Fruit fly (Drosophila melanogaster) whole organism, embryonic: Measurements from ENCODE around the gene Rab9Fb.

Experiments
- CG11695 ChIP-seq: fragments of 200-800 bp; sonication (Bioruptor generic); IDR thresholded peaks from 3 replicates; pipeline ENCODE4 v1.3.6; 2022; ENCODE audit warnings: missing biosample characterization, missing genetic modification characterization
- CG12391 ChIP-seq: fragments of 200-800 bp; sonication (Bioruptor generic); optimal IDR thresholded peaks from 3 replicates; lab custom pipeline; 2018; ENCODE audit warnings: missing biosample characterization, mild to moderate bottlenecking, missing genetic modification characterization, moderate library complexity
- CG17328 ChIP-seq: fragments of 200-800 bp; sonication (Bioruptor generic); IDR thresholded peaks from 2 replicates; pipeline ENCODE4 v1.3.6; 2022; ENCODE audit warnings: missing biosample characterization, missing genetic modification characterization
- CG17568 ChIP-seq: fragments of 200-800 bp; sonication (Bioruptor generic); optimal IDR thresholded peaks from 2 replicates; lab custom pipeline; 2018; ENCODE audit warnings: missing biosample characterization, mild to moderate bottlenecking, missing genetic modification characterization, moderate library complexity
- CG17829 ChIP-seq: fragments of 200-800 bp; optimal IDR thresholded peaks from 2 replicates; lab custom pipeline; 2019; ENCODE audit warnings: missing biosample characterization, mild to moderate bottlenecking, missing genetic modification characterization, moderate library complexity
- CG17912 ChIP-seq: fragments of 200-800 bp; sonication (Bioruptor generic); optimal IDR thresholded peaks from 2 replicates; lab custom pipeline; 2018; ENCODE audit warnings: missing biosample characterization, mild to moderate bottlenecking, missing genetic modification characterization
- CG1832 ChIP-seq: fragments of 200-800 bp; sonication (Bioruptor generic); optimal IDR thresholded peaks from 2 replicates; lab custom pipeline; 2017; ENCODE audit warnings: missing biosample characterization, mild to moderate bottlenecking, missing genetic modification characterization, inconsistent platforms
- CG18476 ChIP-seq: fragments of 200-800 bp; sonication (Bioruptor generic); optimal IDR thresholded peaks from 2 replicates; lab custom pipeline; 2016; ENCODE audit warnings: missing biosample characterization, mild to moderate bottlenecking, missing genetic modification characterization
- CG4328 ChIP-seq: fragments of 200-800 bp; sonication (Bioruptor generic); optimal IDR thresholded peaks from 3 replicates; lab custom pipeline; 2017; ENCODE audit warnings: missing biosample characterization, missing genetic modification reagents, missing genetic modification characterization
- CG5245 ChIP-seq: fragments of 200-800 bp; sonication (Bioruptor generic); optimal IDR thresholded peaks from 3 replicates; lab custom pipeline; 2016; ENCODE audit warnings: missing biosample characterization, missing genetic modification characterization
- CG7745 ChIP-seq: fragments of 200-800 bp; sonication (Bioruptor generic); optimal IDR thresholded peaks from 2 replicates; lab custom pipeline; 2018; ENCODE audit warnings: missing biosample characterization, mild to moderate bottlenecking, missing genetic modification characterization, moderate library complexity
- CG9876 ChIP-seq: fragments of 200-800 bp; sonication (Bioruptor generic); optimal IDR thresholded peaks from 2 replicates; lab custom pipeline; 2016; ENCODE audit warnings: missing biosample characterization, missing genetic modification characterization
- CrebB ChIP-seq: fragments of 200-800 bp; sonication (Bioruptor generic); optimal IDR thresholded peaks from 3 replicates; lab custom pipeline; 2018; ENCODE audit warnings: missing biosample characterization, mild to moderate bottlenecking, missing genetic modification characterization
- Drgx ChIP-seq: fragments of 200-800 bp; sonication (Bioruptor generic); IDR thresholded peaks from 2 replicates; pipeline ENCODE4 v1.3.6; 2022; ENCODE audit warnings: missing biosample characterization, missing genetic modification characterization
- MTF-1 ChIP-seq: fragments of 200-800 bp; sonication (Bioruptor generic); optimal IDR thresholded peaks from 2 replicates; lab custom pipeline; 2018; ENCODE audit warnings: missing biosample characterization, mild to moderate bottlenecking, missing genetic modification characterization, borderline replicate concordance
- Mrtf ChIP-seq: fragments of 200-800 bp; sonication (Bioruptor generic); IDR thresholded peaks from 3 replicates; pipeline ENCODE4 v1.3.6; 2022; ENCODE audit warnings: missing biosample characterization, missing genetic modification characterization
- Rx ChIP-seq: fragments of 200-800 bp; sonication (Bioruptor generic); IDR thresholded peaks from 2 replicates; pipeline ENCODE4 v1.3.6; 2022; ENCODE audit warnings: missing biosample characterization, missing genetic modification characterization
- Sry-β ChIP-seq: fragments of 200-800 bp; sonication (Bioruptor generic); optimal IDR thresholded peaks from 2 replicates; lab custom pipeline; 2018; ENCODE audit warnings: missing biosample characterization, mild to moderate bottlenecking, missing genetic modification characterization, moderate library complexity
- abd-A ChIP-seq: fragments of 200-800 bp; sonication (Bioruptor generic); optimal IDR thresholded peaks from 3 replicates; lab custom pipeline; 2019; ENCODE audit warnings: missing biosample characterization, mild to moderate bottlenecking, missing genetic modification characterization, moderate library complexity
- al ChIP-seq: fragments of 200-800 bp; sonication (Bioruptor generic); IDR thresholded peaks from 2 replicates; pipeline ENCODE4 v1.3.6; 2022; ENCODE audit warnings: missing biosample characterization, missing genetic modification characterization
- chinmo ChIP-seq: fragments of 200-800 bp; sonication (Bioruptor generic); IDR thresholded peaks from 4 replicates; pipeline ENCODE4 v1.3.6; 2022; ENCODE audit warnings: missing biosample characterization, missing genetic modification characterization; ENCODE audit not compliant: partially characterized antibody
- dpn ChIP-seq, 2 experiments: fragments of 200-800 bp; sonication (Bioruptor generic); optimal IDR thresholded peaks; 3 replicates each; lab custom pipeline; 2016; ENCODE audit warnings: missing biosample characterization in 2 of 2, missing genetic modification characterization in 2 of 2
- esg ChIP-seq: fragments of 200-800 bp; sonication (Bioruptor generic); conservative IDR thresholded peaks from 2 replicates; pipeline ENCODE4 v1.3.6; 2022; ENCODE audit warnings: missing biosample characterization, missing genetic modification characterization
- ken ChIP-seq: fragments of 200-800 bp; sonication (Bioruptor generic); IDR thresholded peaks from 3 replicates; pipeline ENCODE4 v1.3.6; 2022; ENCODE audit warnings: missing biosample characterization, missing genetic modification characterization
- klu ChIP-seq: fragments of 200-800 bp; sonication (Bioruptor generic); IDR thresholded peaks from 2 replicates; pipeline ENCODE4 v1.3.6; 2022; ENCODE audit warnings: missing biosample characterization, missing genetic modification characterization
- lola ChIP-seq, 3 experiments: fragments of >200 bp in 2 of 3; fragments of 200-800 bp in 1 of 3; sonication (Bioruptor generic) in 1 of 3; optimal IDR thresholded peaks; 2 replicates each; lab custom pipeline; 2017 to 2019; ENCODE audit warnings: missing biosample characterization in 3 of 3, missing genetic modification characterization in 3 of 3, mild to moderate bottlenecking in 1 of 3, moderate library complexity in 1 of 3
- pfk ChIP-seq: fragments of 200-800 bp; sonication (Bioruptor generic); optimal IDR thresholded peaks from 2 replicates; lab custom pipeline; 2018; ENCODE audit warnings: missing biosample characterization, mild to moderate bottlenecking, missing genetic modification characterization, moderate library complexity
- row ChIP-seq: fragments of 200-800 bp; sonication (Bioruptor generic); IDR thresholded peaks from 3 replicates; pipeline ENCODE4 v1.3.6; 2022; ENCODE audit warnings: missing biosample characterization, missing genetic modification characterization
- salm ChIP-seq: fragments of 200-800 bp; sonication (Bioruptor generic); optimal IDR thresholded peaks from 2 replicates; lab custom pipeline; 2018; ENCODE audit warnings: missing biosample characterization, mild to moderate bottlenecking, missing genetic modification characterization
- tgo ChIP-seq: fragments of 200-800 bp; sonication (Bioruptor generic); IDR thresholded peaks from 3 replicates; pipeline ENCODE4 v1.3.6; 2022; ENCODE audit warnings: missing biosample characterization, missing genetic modification characterization
- zfh1 ChIP-seq: fragments of 200-800 bp; sonication (Bioruptor generic); IDR thresholded peaks from 3 replicates; pipeline ENCODE4 v1.3.6; 2022; ENCODE audit warnings: missing biosample characterization, missing genetic modification characterization

Rab9Fb gene

DNA sequence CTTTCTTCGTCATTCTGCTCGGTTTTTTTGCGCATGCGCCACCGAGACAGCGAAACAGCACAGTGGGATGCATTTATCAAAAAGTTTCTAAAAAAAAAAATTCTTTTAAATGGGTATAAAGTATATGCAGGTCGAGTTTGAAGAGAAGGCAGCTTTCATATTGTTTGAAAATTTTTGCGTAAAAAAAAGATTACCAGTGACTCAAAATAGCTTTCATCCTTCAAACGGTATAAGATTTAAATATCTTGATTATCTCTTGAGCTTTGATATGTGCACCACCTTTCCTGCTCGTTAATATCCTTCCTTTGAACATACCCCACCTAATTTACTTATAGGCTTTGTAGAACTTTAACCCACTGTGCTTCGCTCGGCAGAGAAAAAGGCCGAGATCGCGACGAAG lies 47.2 kb downstream of the Rab9Fb start (continued):
- TF ChIP-seq CG7745 (tag; lab: Kevin White, UChicago) (no peak), CG1832 (GFP tag; lab: Kevin White, UChicago) (no peak), CG12391 (tag; lab: Kevin White, UChicago) (peak; percentile 63), Rx (GFP tag; lab: Robert Waterston, UW) (no peak), salm (no peak), CG5245 (GFP tag; lab: Kevin White, UChicago) (peak; percentile 54), klu (GFP tag; lab: Robert Waterston, UW) (no peak), CG17568 (GFP tag; lab: Kevin White, UChicago) (no peak), row (GFP tag; lab: Robert Waterston, UW) (peak; percentile 55; the same call in 2 of the 3 replicates), dpn (GFP tag; optimal IDR thresholded peaks at IDR 0.05; lab: Kevin White, UChicago) (peak; percentile 37 to 44), pfk (GFP tag; lab: Kevin White, UChicago) (no peak), lola (GFP tag; optimal IDR thresholded peaks at IDR 0.05; lab: Kevin White, UChicago) (peak in 1 of 3 experiments; percentile 73), chinmo (no peak), CG17912 (GFP tag; lab: Kevin White, UChicago) (no peak), CrebB (tag; lab: Kevin White, UChicago) (no peak), Sry-β (no peak), esg (GFP tag; lab: Robert Waterston, UW) (peak; percentile 71), al (no peak), zfh1 (GFP tag; lab: Robert Waterston, UW) (0 out of 3 replicates have a peak, but pooled peaks have one; percentile 47), tgo (peak; percentile 61), MTF-1 (GFP tag; lab: Kevin White, UChicago) (no peak), CG17829 (tag; lab: Kevin White, UChicago) (peak; percentile 76), abd-A (no peak), CG11695 (GFP tag; lab: Robert Waterston, UW) (peak; percentile 66), ken (GFP tag; lab: Robert Waterston, UW) (0 out of 3 replicates have a peak, but pooled peaks have one; percentile 51), Drgx (GFP tag; lab: Robert Waterston, UW) (no peak), CG9876 (GFP tag; lab: Kevin White, UChicago) (no peak), Mrtf (no peak), CG18476 (GFP tag; lab: Kevin White, UChicago) (peak; percentile 51), CG17328 (peak; percentile 42), CG4328 (GFP tag; lab: Kevin White, UChicago) (no peak)
